Fruit fly (Drosophila melanogaster) S2 (cell line): ENCODE data around the gene CG10510.

Experiments
- CG8478 ChIP-seq: fragments of >200 bp; optimal IDR thresholded peaks from 2 replicates; lab custom pipeline; 2018
- CTCF ChIP-seq, 2 experiments: fragments of >200 bp; optimal IDR thresholded peaks; 2 replicates each; lab custom pipeline; 2018

The CG10510 gene

dm6 chr3L:21209921-21210532, at the start of gene CG10510, which contains the start of gene CG10508:
TSS of gene CG10510 (minus strand) at chr3L:21210084.
TSS of gene CG10508 (plus strand) at chr3L:21210215.
- TF ChIP-seq CTCF (optimal IDR thresholded peaks at IDR 0.05; lab: Kevin White, UChicago) (no peak), CG8478 (lab: Kevin White, UChicago) (no peak)

- no peak for TF ChIP-seq CG8478 (lab: Kevin White, UChicago)
These were observed 49.4 kb upstream of the CG10510 start for dm6 chr3L:21259257-21259656.

dm6 chr3L:21257731-21258130, 47.8 kb upstream of the CG10510 start, which contains the start of gene CG43218:
TSS of gene CG43218 (plus strand) at chr3L:21258020.
- TF ChIP-seq CG8478 (lab: Kevin White, UChicago), result no peak
- TF ChIP-seq CTCF (optimal IDR thresholded peaks at IDR 0.05; lab: Kevin White, UChicago), result no peak

dm6 chr3L:21256062-21257023, 46.5 kb upstream of the CG10510 start:
- no peak for TF ChIP-seq CG8478 (lab: Kevin White, UChicago)
- TF ChIP-seq CTCF (optimal IDR thresholded peaks at IDR 0.05; lab: Kevin White, UChicago), result no peak

dm6 chr3L:21254524-21254972, 44.7 kb upstream of the CG10510 start:
- TF ChIP-seq CG8478 (lab: Kevin White, UChicago) (no peak), CTCF (optimal IDR thresholded peaks at IDR 0.05; lab: Kevin White, UChicago) (no peak)

- TF ChIP-seq CG8478 (lab: Kevin White, UChicago) (no peak), CTCF (optimal IDR thresholded peaks at IDR 0.05; lab: Kevin White, UChicago) (no peak)
These were observed 44.1 kb upstream of the CG10510 start for dm6 chr3L:21253761-21254523.

- TF ChIP-seq CG8478 (lab: Kevin White, UChicago) (no peak), CTCF (optimal IDR thresholded peaks at IDR 0.05; lab: Kevin White, UChicago) (no peak)
These were observed 43.3 kb upstream of the CG10510 start for dm6 chr3L:21252932-21253760.

dm6 chr3L:21252525-21252924, 42.6 kb upstream of the CG10510 start:
- TF ChIP-seq CTCF (optimal IDR thresholded peaks at IDR 0.05; lab: Kevin White, UChicago) (no peak), CG8478 (lab: Kevin White, UChicago) (no peak)

dm6 chr3L:21251381-21251780, 41.5 kb upstream of the CG10510 start:
- TF ChIP-seq CG8478 (lab: Kevin White, UChicago) (no peak), CTCF (optimal IDR thresholded peaks at IDR 0.05; lab: Kevin White, UChicago) (no peak)

- no peak for TF ChIP-seq CTCF (optimal IDR thresholded peaks at IDR 0.05; lab: Kevin White, UChicago)
- no peak for TF ChIP-seq CG8478 (lab: Kevin White, UChicago)
These were observed 33.5 kb upstream of the CG10510 start for dm6 chr3L:21243417-21243816.

dm6 chr3L:21242958-21243357, 33.1 kb upstream of the CG10510 start:
- TF ChIP-seq CTCF (optimal IDR thresholded peaks at IDR 0.05; lab: Kevin White, UChicago) (no peak), CG8478 (lab: Kevin White, UChicago) (no peak)

dm6 chr3L:21241447-21241983, 31.6 kb upstream of the CG10510 start:
- TF ChIP-seq CG8478 (lab: Kevin White, UChicago) (no peak), CTCF (optimal IDR thresholded peaks at IDR 0.05; lab: Kevin White, UChicago) (no peak)

- TF ChIP-seq CG8478 (lab: Kevin White, UChicago) (no peak), CTCF (optimal IDR thresholded peaks at IDR 0.05; lab: Kevin White, UChicago) (no peak)
These were observed 30.2 kb upstream of the CG10510 start for dm6 chr3L:21239999-21240509.
